Fruit fly (Drosophila melanogaster): ENCODE data around the gene CG31102.
A peak's percentile ranks its signal among the peaks of the same experiment; 100 is the strongest.

DNA sequence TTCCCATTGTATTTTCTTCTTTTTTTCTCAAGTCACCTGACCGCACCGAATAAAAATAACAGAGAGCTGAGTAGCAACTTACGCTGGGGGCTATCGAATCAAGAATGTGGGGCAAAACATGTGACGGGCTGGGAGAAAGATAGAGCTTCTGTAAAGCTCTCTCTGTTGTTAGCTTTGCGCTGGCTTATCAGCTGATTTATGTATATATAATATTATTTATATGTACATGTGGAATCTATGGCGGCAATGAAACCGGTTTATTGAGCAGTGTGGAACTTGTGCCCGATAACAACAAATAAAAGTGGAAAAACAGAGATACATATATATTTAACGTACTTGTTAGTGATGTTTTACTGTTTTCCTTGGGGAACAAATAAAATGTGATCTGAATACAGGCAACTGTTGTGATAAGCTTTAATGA lies 2.5 kb downstream of the CG31102 start, which contains the start of gene CG31098:
- TF ChIP-seq CG1620 (GFP tag; optimal IDR thresholded peaks at IDR 0.05) (no peak), Crg-1 (GFP tag; optimal IDR thresholded peaks at IDR 0.05) (no peak), CG14711 (tag; optimal IDR thresholded peaks at IDR 0.05) (peak; percentile 29)
